Fruit fly (Drosophila melanogaster) whole organism, prepupa: ENCODE data around the gene Rassf.

Experiments used
- CG15336 ChIP-seq: fragments of 200-800 bp; sonication (Bioruptor generic); IDR thresholded peaks from 2 replicates; pipeline ENCODE4 v1.3.6; 2022; ENCODE audit warnings: missing biosample characterization, missing genetic modification characterization
- CG8319 ChIP-seq: fragments of 200-800 bp; sonication (Bioruptor generic); optimal IDR thresholded peaks from 3 replicates; lab custom pipeline; 2016; ENCODE audit warnings: missing biosample characterization, missing genetic modification characterization
- CG8632 ChIP-seq: fragments of 200-800 bp; sonication (Bioruptor generic); optimal IDR thresholded peaks from 3 replicates; lab custom pipeline; 2016; ENCODE audit warnings: missing biosample characterization, missing genetic modification characterization
- Eip78C ChIP-seq: fragments of 200-800 bp; sonication (Bioruptor generic); peaks from one replicate; lab custom pipeline; 2016; ENCODE audit warnings: missing biosample characterization, missing genetic modification characterization
- Gug ChIP-seq: fragments of 200-800 bp; sonication (Bioruptor generic); IDR thresholded peaks from 2 replicates; pipeline ENCODE4 v1.3.6; 2022; ENCODE audit warnings: missing biosample characterization, missing genetic modification characterization
- Hr38 ChIP-seq: sonication (Bioruptor generic); optimal IDR thresholded peaks from 2 replicates; lab custom pipeline; 2016; ENCODE audit warnings: missing biosample characterization, missing genetic modification characterization
- Hr39 ChIP-seq: fragments of 200-800 bp; sonication (Bioruptor generic); optimal IDR thresholded peaks from 2 replicates; lab custom pipeline; 2016; ENCODE audit warnings: missing biosample characterization, missing genetic modification characterization
- Sox14 ChIP-seq: fragments of 200-800 bp; sonication (Bioruptor generic); optimal IDR thresholded peaks from 3 replicates; lab custom pipeline; 2016; ENCODE audit warnings: missing biosample characterization, missing genetic modification characterization
- dac ChIP-seq: fragments of 200-800 bp; sonication (Bioruptor generic); optimal IDR thresholded peaks from 2 replicates; lab custom pipeline; 2017; ENCODE audit warnings: missing biosample characterization, mild to moderate bottlenecking, missing genetic modification characterization
- fkh ChIP-seq: fragments of 200-800 bp; sonication (Bioruptor generic); optimal IDR thresholded peaks from 3 replicates; lab custom pipeline; 2017; ENCODE audit warnings: missing biosample characterization, mild to moderate bottlenecking, missing genetic modification characterization, moderate library complexity
- pdm3 ChIP-seq: fragments of 200-800 bp; sonication (Bioruptor generic); optimal IDR thresholded peaks from 3 replicates; lab custom pipeline; 2016; ENCODE audit warnings: missing biosample characterization, missing genetic modification characterization

dm6 chr3R:23164630-23165029 lies 46.9 kb upstream of the Rassf start:
- TF ChIP-seq pdm3 (GFP tag; lab: Kevin White, UChicago) (no peak), Gug (GFP tag; lab: Robert Waterston, UW) (no peak), Hr38 (GFP tag; lab: Kevin White, UChicago) (no peak), CG8632 (GFP tag; lab: Kevin White, UChicago) (no peak), CG8319 (GFP tag; lab: Kevin White, UChicago) (no peak), Sox14 (no peak), CG15336 (GFP tag; lab: Robert Waterston, UW) (no peak), Eip78C (no peak), dac (GFP tag; lab: Kevin White, UChicago) (no peak), fkh (GFP tag; lab: Kevin White, UChicago) (no peak), Hr39 (no peak)
